Fruit fly (Drosophila melanogaster) whole organism, embryonic: ENCODE data around the gene CG17027.

Experiments used
- ATbp ChIP-seq: fragments of 200-800 bp; sonication (Bioruptor generic); optimal IDR thresholded peaks from 2 replicates; lab custom pipeline; 2017; ENCODE audit warnings: missing biosample characterization, mild to moderate bottlenecking, missing genetic modification characterization, missing genetic modification reagents
- Adf1 ChIP-seq: fragments of 200-800 bp; sonication (Bioruptor generic); IDR thresholded peaks from 2 replicates; pipeline ENCODE4 v1.3.6; 2022; ENCODE audit warnings: missing biosample characterization, missing genetic modification characterization
- Awh ChIP-seq: fragments of 200-800 bp; sonication (Bioruptor generic); IDR thresholded peaks from 2 replicates; pipeline ENCODE4, ENCODE4 v1.3.6; 2022; ENCODE audit warnings: missing biosample characterization, missing genetic modification characterization
- C15 ChIP-seq: fragments of 200-800 bp; sonication (Bioruptor generic); IDR thresholded peaks from 3 replicates; pipeline ENCODE4 v1.3.6; 2022; ENCODE audit warnings: missing biosample characterization, missing genetic modification characterization
- CG10209 ChIP-seq: fragments of 200-800 bp; sonication (Bioruptor generic); optimal IDR thresholded peaks from 3 replicates; lab custom pipeline; 2017; ENCODE audit warnings: missing biosample characterization, mild to moderate bottlenecking, missing genetic modification characterization, missing genetic modification reagents
- CG12071 ChIP-seq: fragments of 200-800 bp; sonication (Bioruptor generic); optimal IDR thresholded peaks from 3 replicates; lab custom pipeline; 2018; ENCODE audit warnings: missing biosample characterization, mild to moderate bottlenecking, missing genetic modification characterization
- CG12299 ChIP-seq: fragments of 200-800 bp; sonication (Bioruptor generic); optimal IDR thresholded peaks from 2 replicates; lab custom pipeline; 2018; ENCODE audit warnings: missing biosample characterization, mild to moderate bottlenecking, missing genetic modification characterization
- CG12391 ChIP-seq: fragments of 200-800 bp; sonication (Bioruptor generic); optimal IDR thresholded peaks from 3 replicates; lab custom pipeline; 2018; ENCODE audit warnings: missing biosample characterization, mild to moderate bottlenecking, missing genetic modification characterization, moderate library complexity
- CG12942 ChIP-seq: fragments of 200-800 bp; sonication (Bioruptor generic); optimal IDR thresholded peaks from 3 replicates; lab custom pipeline; 2016; ENCODE audit warnings: missing biosample characterization, missing genetic modification characterization
- CG14014 ChIP-seq: fragments of 200-800 bp; sonication (Bioruptor generic); IDR thresholded peaks from 2 replicates; pipeline ENCODE4 v1.3.6; 2022; ENCODE audit warnings: missing biosample characterization, missing genetic modification characterization
- CG14710 ChIP-seq: fragments of 200-800 bp; sonication (Bioruptor generic); optimal IDR thresholded peaks from 3 replicates; lab custom pipeline; 2019; ENCODE audit warnings: missing biosample characterization, mild to moderate bottlenecking, missing genetic modification characterization, moderate library complexity
- CG15011 ChIP-seq: fragments of 200-800 bp; sonication (Bioruptor generic); optimal IDR thresholded peaks from 3 replicates; lab custom pipeline; 2018; ENCODE audit warnings: missing biosample characterization, mild to moderate bottlenecking, missing genetic modification characterization
- CG17385 ChIP-seq: fragments of 200-800 bp; sonication (Bioruptor generic); optimal IDR thresholded peaks from 3 replicates; lab custom pipeline; 2018; ENCODE audit warnings: missing biosample characterization, mild to moderate bottlenecking, missing genetic modification characterization
- CG1792 ChIP-seq: fragments of 200-800 bp; sonication (Bioruptor generic); optimal IDR thresholded peaks from 2 replicates; lab custom pipeline; 2016; ENCODE audit warnings: missing biosample characterization, missing genetic modification characterization
- CG2678 ChIP-seq: fragments of 200-800 bp; sonication (Bioruptor generic); optimal IDR thresholded peaks from 3 replicates; lab custom pipeline; 2019; ENCODE audit warnings: missing biosample characterization, mild to moderate bottlenecking, missing genetic modification characterization, moderate library complexity
- CG33213 ChIP-seq: fragments of 200-800 bp; sonication (Bioruptor generic); optimal IDR thresholded peaks from 3 replicates; lab custom pipeline; 2016; ENCODE audit warnings: missing biosample characterization, missing genetic modification characterization
- CG3847 ChIP-seq: fragments of 200-800 bp; sonication (Bioruptor generic); IDR thresholded peaks from 2 replicates; pipeline ENCODE4 v1.3.6; 2022; ENCODE audit warnings: missing biosample characterization, missing genetic modification characterization
- CG4820 ChIP-seq: fragments of 200-800 bp; sonication (Bioruptor generic); optimal IDR thresholded peaks from 3 replicates; lab custom pipeline; 2016; ENCODE audit warnings: missing biosample characterization, missing genetic modification characterization
- CG6272 ChIP-seq: fragments of 200-800 bp; sonication (Bioruptor generic); IDR thresholded peaks from 2 replicates; pipeline ENCODE4 v1.3.6; 2022; ENCODE audit warnings: missing biosample characterization, missing genetic modification characterization
- CG7839 ChIP-seq: fragments of 200-800 bp; sonication (Bioruptor generic); optimal IDR thresholded peaks from 3 replicates; lab custom pipeline; 2018; ENCODE audit warnings: missing biosample characterization, mild to moderate bottlenecking, missing genetic modification characterization, moderate library complexity
- CG8290 ChIP-seq, 3 experiments: fragments of 200-800 bp; sonication (Bioruptor generic); optimal IDR thresholded peaks; 2 replicates each; lab custom pipeline; 2016 to 2019; ENCODE audit warnings: missing biosample characterization in 3 of 3, missing genetic modification characterization in 3 of 3, mild to moderate bottlenecking in 2 of 3, moderate library complexity in 1 of 3
- D19A ChIP-seq: fragments of 200-800 bp; optimal IDR thresholded peaks from 3 replicates; lab custom pipeline; 2019; ENCODE audit warnings: missing biosample characterization, mild to moderate bottlenecking, missing genetic modification characterization, moderate library complexity
- Deaf1 ChIP-seq: fragments of 200-800 bp; optimal IDR thresholded peaks from 3 replicates; lab custom pipeline; 2019; ENCODE audit warnings: missing biosample characterization, mild to moderate bottlenecking, missing genetic modification characterization, moderate library complexity
- Dfd ChIP-seq, 2 experiments: fragments of >200 bp; optimal IDR thresholded peaks; 2 replicates each; lab custom pipeline; 2017; ENCODE audit warnings: missing biosample characterization in 2 of 2, missing genetic modification characterization in 2 of 2
- Dip2 ChIP-seq: fragments of 200-800 bp; sonication (Bioruptor generic); IDR thresholded peaks from 2 replicates; pipeline ENCODE4 v1.3.6; 2022; ENCODE audit warnings: missing biosample characterization, missing genetic modification characterization
- Ets97D ChIP-seq: fragments of 200-800 bp; sonication (Bioruptor generic); optimal IDR thresholded peaks from 3 replicates; lab custom pipeline; 2016; ENCODE audit warnings: missing biosample characterization, missing genetic modification characterization
- Gug ChIP-seq: fragments of 200-800 bp; sonication (Bioruptor generic); IDR thresholded peaks from 4 replicates; pipeline ENCODE4 v1.3.6; 2022; ENCODE audit warnings: missing biosample characterization, missing genetic modification characterization
- HLHmδ ChIP-seq: fragments of 200-800 bp; sonication (Bioruptor generic); optimal IDR thresholded peaks from 2 replicates; lab custom pipeline; 2018; ENCODE audit warnings: missing biosample characterization, mild to moderate bottlenecking, missing genetic modification characterization, moderate library complexity
- Hr51 ChIP-seq, 2 experiments: fragments of 200-800 bp; sonication (Bioruptor generic); optimal IDR thresholded peaks; 2 replicates in 1 of 2; 3 replicates in 1 of 2; lab custom pipeline; 2016 to 2018; ENCODE audit warnings: missing biosample characterization in 2 of 2, missing genetic modification characterization in 2 of 2, mild to moderate bottlenecking in 1 of 2, moderate library complexity in 1 of 2
- Med ChIP-seq: fragments of 200-800 bp; sonication (Bioruptor generic); peaks from one replicate; lab custom pipeline; 2016; ENCODE audit warnings: missing biosample characterization, missing genetic modification characterization, mild to moderate bottlenecking, inconsistent platforms, moderate library complexity
- Mrtf ChIP-seq: fragments of 200-800 bp; sonication (Bioruptor generic); IDR thresholded peaks from 3 replicates; pipeline ENCODE4 v1.3.6; 2022; ENCODE audit warnings: missing biosample characterization, missing genetic modification characterization
- Pdp1 ChIP-seq, 2 experiments: fragments of 200-800 bp; sonication (Bioruptor generic); optimal IDR thresholded peaks; 3 replicates each; lab custom pipeline; 2016; ENCODE audit warnings: missing biosample characterization in 2 of 2, missing genetic modification characterization in 2 of 2, mild to moderate bottlenecking in 1 of 2, moderate library complexity in 1 of 2
- Poxn ChIP-seq: fragments of 200-800 bp; sonication (Bioruptor generic); IDR thresholded peaks from 2 replicates; pipeline ENCODE4 v1.3.6; 2022; ENCODE audit warnings: missing biosample characterization, missing genetic modification characterization
- ap ChIP-seq: fragments of 200-800 bp; sonication (Bioruptor generic); IDR thresholded peaks from 2 replicates; pipeline ENCODE4 v1.3.6; 2022; ENCODE audit warnings: missing biosample characterization, missing genetic modification characterization
- dan ChIP-seq: fragments of 200-800 bp; sonication (Bioruptor generic); IDR thresholded peaks from 2 replicates; pipeline ENCODE4 v1.3.6; 2022; ENCODE audit warnings: missing biosample characterization, missing genetic modification characterization
- gcm ChIP-seq: fragments of 200-800 bp; sonication (Bioruptor generic); optimal IDR thresholded peaks from 2 replicates; lab custom pipeline; 2019; ENCODE audit warnings: missing biosample characterization, mild to moderate bottlenecking, missing genetic modification characterization, moderate library complexity
- gro ChIP-seq: fragments of 200-800 bp; sonication (Bioruptor generic); optimal IDR thresholded peaks from 2 replicates; lab custom pipeline; 2016; ENCODE audit warnings: missing biosample characterization, missing genetic modification characterization
- h ChIP-seq: fragments of >200 bp; optimal IDR thresholded peaks from 2 replicates; lab custom pipeline; 2017
- hb ChIP-seq: fragments of 200-800 bp; sonication (Bioruptor generic); IDR thresholded peaks from 3 replicates; pipeline ENCODE4 v1.3.6; 2022; ENCODE audit warnings: missing biosample characterization, missing genetic modification characterization; ENCODE audit not compliant: partially characterized antibody
- hkb ChIP-seq, 2 experiments: fragments of 200-800 bp in 1 of 2; fragments of >200 bp in 1 of 2; sonication (Bioruptor generic) in 1 of 2; IDR thresholded peaks in 1 of 2; optimal IDR thresholded peaks in 1 of 2; 2 replicates each; pipeline versions ENCODE4 v1.3.6 to Lab custom; 2017 to 2022; ENCODE audit warnings: missing biosample characterization in 1 of 2, missing genetic modification characterization in 1 of 2
- klu ChIP-seq: fragments of 200-800 bp; sonication (Bioruptor generic); IDR thresholded peaks from 2 replicates; pipeline ENCODE4 v1.3.6; 2022; ENCODE audit warnings: missing biosample characterization, missing genetic modification characterization
- kni ChIP-seq: fragments of 200-800 bp; sonication (Bioruptor generic); optimal IDR thresholded peaks from 3 replicates; lab custom pipeline; 2017; ENCODE audit warnings: mild to moderate bottlenecking, missing biosample characterization, missing genetic modification reagents, missing genetic modification characterization
- lbe ChIP-seq: fragments of 200-800 bp; sonication (Bioruptor generic); optimal IDR thresholded peaks from 2 replicates; lab custom pipeline; 2016; ENCODE audit warnings: missing biosample characterization, mild to moderate bottlenecking, missing genetic modification characterization
- nom ChIP-seq: fragments of 200-800 bp; sonication (Bioruptor generic); optimal IDR thresholded peaks from 2 replicates; lab custom pipeline; 2017; ENCODE audit warnings: missing biosample characterization, missing genetic modification characterization, mild to moderate bottlenecking, moderate library complexity, missing genetic modification reagents
- pros ChIP-seq: fragments of 200-800 bp; sonication (Bioruptor generic); optimal IDR thresholded peaks from 3 replicates; lab custom pipeline; 2019; ENCODE audit warnings: missing biosample characterization, mild to moderate bottlenecking, missing genetic modification characterization, moderate library complexity
- pum ChIP-seq: fragments of 200-800 bp; sonication (Bioruptor generic); optimal IDR thresholded peaks from 2 replicates; lab custom pipeline; 2016; ENCODE audit warnings: missing biosample characterization, missing genetic modification characterization
- sim ChIP-seq: fragments of 200-800 bp; sonication (Bioruptor generic); IDR thresholded peaks from 2 replicates; pipeline ENCODE4 v1.3.6; 2022; ENCODE audit warnings: missing biosample characterization, missing genetic modification characterization
- sob ChIP-seq: fragments of 200-800 bp; sonication (Bioruptor generic); IDR thresholded peaks from 2 replicates; pipeline ENCODE4 v1.3.6; 2022; ENCODE audit warnings: missing biosample characterization, missing genetic modification characterization
- stc ChIP-seq: fragments of 200-800 bp; sonication (Bioruptor generic); IDR thresholded peaks from 2 replicates; pipeline ENCODE4 v1.3.6; 2022; ENCODE audit warnings: missing biosample characterization, missing genetic modification characterization
- yki ChIP-seq: fragments of >200 bp; optimal IDR thresholded peaks from 3 replicates; lab custom pipeline; 2018
- zen2 ChIP-seq: fragments of 200-800 bp; sonication (Bioruptor generic); IDR thresholded peaks from 3 replicates; pipeline ENCODE4 v1.3.6; 2022; ENCODE audit warnings: missing biosample characterization, missing genetic modification characterization; ENCODE audit not compliant: partially characterized antibody
- zf30C ChIP-seq: fragments of 200-800 bp; sonication (Bioruptor generic); optimal IDR thresholded peaks from 3 replicates; lab custom pipeline; 2018; ENCODE audit warnings: missing biosample characterization, mild to moderate bottlenecking, missing genetic modification characterization

The CG17027 gene

DNA sequence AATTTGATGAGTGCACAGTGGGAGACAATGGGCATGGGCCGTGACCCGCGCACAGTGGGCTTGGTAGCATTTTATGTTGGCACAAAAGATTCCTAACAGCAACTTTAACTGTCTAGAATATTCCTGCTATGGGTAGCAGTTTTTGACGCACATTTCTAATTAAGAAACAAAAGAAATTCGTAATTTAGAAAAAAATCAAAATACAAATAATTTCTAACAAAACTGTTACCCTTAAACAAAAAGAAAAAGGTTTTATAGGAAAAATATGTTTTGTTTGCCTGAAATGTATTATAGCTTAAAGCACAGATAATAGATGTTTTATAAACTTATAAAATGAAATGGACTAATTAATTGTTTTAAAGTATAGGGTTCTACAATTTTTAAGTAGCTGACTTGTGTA, 37.0 kb downstream of the CG17027 start:
- TF ChIP-seq Poxn (GFP tag; lab: Robert Waterston, UW), result no peak
- TF ChIP-seq gcm, result no peak
- no peak for TF ChIP-seq CG8290 (GFP tag; optimal IDR thresholded peaks at IDR 0.05; lab: Kevin White, UChicago)
- no peak for TF ChIP-seq CG8290 (tag; optimal IDR thresholded peaks at IDR 0.05; lab: Kevin White, UChicago)
- no peak for TF ChIP-seq CG12942
- TF ChIP-seq CG12299, result no peak
- no peak for TF ChIP-seq CG14014
- TF ChIP-seq ap (GFP tag; lab: Robert Waterston, UW), result no peak
- TF ChIP-seq CG1792 (GFP tag; lab: Kevin White, UChicago), result no peak
- peak; percentile 14 for TF ChIP-seq CG12391 (tag; lab: Kevin White, UChicago)
- no peak for TF ChIP-seq Mrtf (GFP tag; lab: Robert Waterston, UW)
- TF ChIP-seq Hr51 (GFP tag; optimal IDR thresholded peaks at IDR 0.05; lab: Kevin White, UChicago), result no peak
- TF ChIP-seq hkb (optimal IDR thresholded peaks at IDR 0.05; lab: Kevin White, UChicago), result no peak
- no peak for TF ChIP-seq hkb (GFP tag; IDR thresholded peaks at IDR 0.05; lab: Robert Waterston, UW)
- TF ChIP-seq Ets97D (GFP tag; lab: Kevin White, UChicago), result no peak
- no peak for TF ChIP-seq zf30C (GFP tag; lab: Kevin White, UChicago)
- 0 out of 4 replicates have a peak, but pooled peaks have one; percentile 12 for TF ChIP-seq Gug
- no peak for TF ChIP-seq sob (GFP tag; lab: Robert Waterston, UW)
- TF ChIP-seq ATbp (GFP tag; lab: Kevin White, UChicago), result no peak
- no peak for TF ChIP-seq Dip2 (GFP tag; lab: Robert Waterston, UW)
- no peak for TF ChIP-seq sim (GFP tag; lab: Robert Waterston, UW)
- no peak for TF ChIP-seq zen2 (GFP tag; lab: Robert Waterston, UW)
- TF ChIP-seq HLHmδ (GFP tag; lab: Kevin White, UChicago), result no peak
- no peak for TF ChIP-seq gro (GFP tag; lab: Kevin White, UChicago)
- TF ChIP-seq CG2678, result no peak
- TF ChIP-seq dan (GFP tag; lab: Robert Waterston, UW), result no peak
- TF ChIP-seq Med (GFP tag; lab: Kevin White, UChicago), result no peak
- no peak for TF ChIP-seq CG12071
- TF ChIP-seq CG33213 (GFP tag; lab: Kevin White, UChicago), result no peak
- no peak for TF ChIP-seq pros (GFP tag; lab: Kevin White, UChicago)
- no peak for TF ChIP-seq kni (GFP tag; lab: Kevin White, UChicago)
- no peak for TF ChIP-seq CG3847 (GFP tag; lab: Robert Waterston, UW)
- no peak for TF ChIP-seq yki (lab: Kevin White, UChicago)
- peak; percentile 29 for TF ChIP-seq D19A (tag; lab: Kevin White, UChicago)
- TF ChIP-seq CG7839 (tag; lab: Kevin White, UChicago), result no peak
- TF ChIP-seq klu, result no peak
- peak; percentile 40 for TF ChIP-seq CG4820
- TF ChIP-seq hb, result no peak
- TF ChIP-seq C15 (GFP tag; lab: Robert Waterston, UW), result no peak
- no peak for TF ChIP-seq Deaf1 (tag; lab: Kevin White, UChicago)
- TF ChIP-seq lbe (GFP tag; lab: Kevin White, UChicago), result no peak
- TF ChIP-seq Awh, result no peak; the same call in 1 of the 2 replicates
- TF ChIP-seq CG17385 (GFP tag; lab: Kevin White, UChicago), result no peak
- TF ChIP-seq CG15011 (GFP tag; lab: Kevin White, UChicago), result no peak
- TF ChIP-seq stc (GFP tag; lab: Robert Waterston, UW), result no peak
- TF ChIP-seq Pdp1 (GFP tag; optimal IDR thresholded peaks at IDR 0.05; lab: Kevin White, UChicago), result no peak
- TF ChIP-seq h (lab: Kevin White, UChicago), result no peak
- peak; percentile 60 for TF ChIP-seq CG14710
- no peak for TF ChIP-seq nom (GFP tag; lab: Kevin White, UChicago)
- TF ChIP-seq CG10209 (GFP tag; lab: Kevin White, UChicago), result no peak
- no peak for TF ChIP-seq Adf1 (GFP tag; lab: Robert Waterston, UW)
- TF ChIP-seq Dfd (GFP tag; optimal IDR thresholded peaks at IDR 0.05; lab: Kevin White, UChicago), result no peak
- TF ChIP-seq CG6272, result no peak
- no peak for TF ChIP-seq pum
